Worm (Caenorhabditis elegans) whole organism, L3 larva: ENCODE results near the gene fbxa-158.

Experiments
- ceh-28 ChIP-seq: fragments of 150-350 bp; optimal IDR thresholded peaks from 2 replicates; lab custom pipeline; 2014; ENCODE audit warnings: missing biosample characterization, missing genetic modification reagents, missing genetic modification characterization
- ceh-82 ChIP-seq: fragments of 150-350 bp; optimal IDR thresholded peaks from 2 replicates; lab custom pipeline; 2014; ENCODE audit warnings: missing biosample characterization, missing genetic modification characterization
- egl-5 ChIP-seq: fragments of 150-350 bp; optimal IDR thresholded peaks from 2 replicates; lab custom pipeline; 2017; ENCODE audit warnings: missing biosample characterization, missing genetic modification reagents, missing genetic modification characterization, inconsistent platforms
- lin-39 ChIP-seq: fragments of 150-350 bp; optimal IDR thresholded peaks from 2 replicates; lab custom pipeline; 2018; ENCODE audit warnings: missing biosample characterization, missing genetic modification reagents, missing genetic modification characterization
- mdl-1 ChIP-seq: fragments of 150-350 bp; optimal IDR thresholded peaks from 2 replicates; lab custom pipeline; 2014; ENCODE audit warnings: missing biosample characterization, missing genetic modification characterization
- nfya-1 ChIP-seq: sonication (generic microtip); optimal IDR thresholded peaks from 2 replicates; lab custom pipeline; 2017; ENCODE audit warnings: missing genetic modification characterization, mild to moderate bottlenecking, missing compliant biosample characterization, antibody characterized with exemption, moderate library complexity; ENCODE audit not compliant: insufficient read depth
- nhr-77 ChIP-seq: fragments of 150-350 bp; optimal IDR thresholded peaks from 2 replicates; lab custom pipeline; 2014; ENCODE audit warnings: missing biosample characterization, missing genetic modification characterization
- pha-4 ChIP-seq: fragments of 150-350 bp; optimal IDR thresholded peaks from 2 replicates; lab custom pipeline; 2014; ENCODE audit warnings: missing biosample characterization, missing genetic modification reagents, missing genetic modification characterization
- zag-1 ChIP-seq: fragments of 150-350 bp; optimal IDR thresholded peaks from 2 replicates; lab custom pipeline; 2014; ENCODE audit warnings: missing biosample characterization, missing genetic modification characterization

DNA sequence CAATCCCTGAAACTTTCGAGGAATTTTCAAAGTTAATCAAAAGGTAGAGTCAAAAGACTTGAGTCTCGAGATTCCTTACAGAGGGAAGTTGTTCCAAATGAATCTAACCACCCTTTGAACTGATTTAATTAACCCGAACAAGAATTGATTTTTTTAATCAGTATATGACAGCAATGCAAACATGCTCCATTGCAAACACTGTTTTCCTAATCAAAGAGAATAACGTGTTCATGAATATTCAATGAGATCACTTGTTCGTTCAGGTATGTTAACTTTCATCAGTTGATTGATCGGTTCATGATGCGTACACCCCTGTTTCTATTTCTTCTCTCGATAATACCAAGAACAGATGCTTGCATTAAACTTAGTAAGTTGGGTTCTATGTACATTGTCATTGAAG lies 4.6 kb upstream of the fbxa-158 start, which contains the start of gene C08E3.14:
- TF ChIP-seq nfya-1 (tag; lab: Kevin White, UChicago): no peak
- no peak for TF ChIP-seq egl-5 (tag; lab: Kevin White, UChicago)
- TF ChIP-seq mdl-1 (tag; lab: Kevin White, UChicago): no peak
- no peak for TF ChIP-seq nhr-77 (tag; lab: Kevin White, UChicago)
- no peak for TF ChIP-seq ceh-82 (tag; lab: Kevin White, UChicago)
- TF ChIP-seq lin-39: no peak
- TF ChIP-seq zag-1: no peak
- TF ChIP-seq ceh-28 (tag; lab: Kevin White, UChicago): no peak
- TF ChIP-seq pha-4: no peak
